Worm (Caenorhabditis elegans) whole organism, L2 larva: ENCODE data around the gene ctsa-3.2.
A peak's percentile ranks its signal among the peaks of the same experiment; 100 is the strongest.

ENCODE experiments used
- C34F6.9 ChIP-seq: fragments of 150-350 bp; optimal IDR thresholded peaks from 2 replicates; lab custom pipeline; 2014; ENCODE audit warnings: missing biosample characterization, missing genetic modification characterization
- alr-1 ChIP-seq: fragments of 150-350 bp; optimal IDR thresholded peaks from 2 replicates; lab custom pipeline; 2014; ENCODE audit warnings: missing biosample characterization, missing genetic modification characterization
- crh-2 ChIP-seq: sonication (generic microtip); optimal IDR thresholded peaks from 2 replicates; lab custom pipeline; 2017; ENCODE audit warnings: missing biosample characterization, missing genetic modification characterization
- elt-3 ChIP-seq: sonication (generic microtip); optimal IDR thresholded peaks from 2 replicates; lab custom pipeline; 2017; ENCODE audit warnings: missing biosample characterization, missing genetic modification characterization
- lin-13 ChIP-seq: fragments of 150-350 bp; optimal IDR thresholded peaks from 2 replicates; lab custom pipeline; 2014; ENCODE audit warnings: missing biosample characterization, missing genetic modification reagents, missing genetic modification characterization
- lin-39 ChIP-seq: fragments of 150-350 bp; optimal IDR thresholded peaks from 2 replicates; lab custom pipeline; 2014; ENCODE audit warnings: missing biosample characterization, missing genetic modification reagents, missing genetic modification characterization
- lsy-2 ChIP-seq, 2 experiments: fragments of 150-350 bp in 1 of 2; sonication (generic microtip) in 1 of 2; optimal IDR thresholded peaks; 2 replicates each; lab custom pipeline; 2014 to 2017; ENCODE audit warnings: missing biosample characterization in 2 of 2, missing genetic modification characterization in 2 of 2
- mab-5 ChIP-seq: fragments of 150-350 bp; optimal IDR thresholded peaks from 2 replicates; lab custom pipeline; 2014; ENCODE audit warnings: missing biosample characterization, missing genetic modification characterization
- mdl-1 ChIP-seq, 2 experiments: fragments of 150-350 bp in 1 of 2; sonication (generic microtip) in 1 of 2; optimal IDR thresholded peaks; 2 replicates each; lab custom pipeline; 2017; ENCODE audit warnings: missing biosample characterization in 2 of 2, missing genetic modification characterization in 2 of 2
- nhr-11 ChIP-seq: fragments of 150-350 bp; optimal IDR thresholded peaks from 2 replicates; lab custom pipeline; 2014; ENCODE audit warnings: missing biosample characterization, missing genetic modification characterization
- nhr-129 ChIP-seq: fragments of 150-350 bp; optimal IDR thresholded peaks from 2 replicates; lab custom pipeline; 2014; ENCODE audit warnings: missing biosample characterization, missing genetic modification characterization
- nhr-21 ChIP-seq: fragments of 150-350 bp; optimal IDR thresholded peaks from 2 replicates; lab custom pipeline; 2014; ENCODE audit warnings: missing biosample characterization, missing genetic modification characterization
- nhr-6 ChIP-seq: fragments of 150-350 bp; optimal IDR thresholded peaks from 2 replicates; lab custom pipeline; 2014; ENCODE audit warnings: missing biosample characterization, missing genetic modification characterization
- peb-1 ChIP-seq: fragments of 150-350 bp; optimal IDR thresholded peaks from 2 replicates; lab custom pipeline; 2014; ENCODE audit warnings: missing biosample characterization, missing genetic modification characterization
- unc-39 ChIP-seq: fragments of 150-350 bp; optimal IDR thresholded peaks from 2 replicates; lab custom pipeline; 2014; ENCODE audit warnings: missing biosample characterization, missing genetic modification characterization
- unc-62 ChIP-seq: fragments of 150-350 bp; optimal IDR thresholded peaks from 2 replicates; lab custom pipeline; 2014; ENCODE audit warnings: missing biosample characterization, missing genetic modification reagents, missing genetic modification characterization
- ztf-11 ChIP-seq: sonication (generic microtip); optimal IDR thresholded peaks from 2 replicates; lab custom pipeline; 2017; ENCODE audit warnings: missing biosample characterization, missing genetic modification characterization

Gene ctsa-3.2

DNA sequence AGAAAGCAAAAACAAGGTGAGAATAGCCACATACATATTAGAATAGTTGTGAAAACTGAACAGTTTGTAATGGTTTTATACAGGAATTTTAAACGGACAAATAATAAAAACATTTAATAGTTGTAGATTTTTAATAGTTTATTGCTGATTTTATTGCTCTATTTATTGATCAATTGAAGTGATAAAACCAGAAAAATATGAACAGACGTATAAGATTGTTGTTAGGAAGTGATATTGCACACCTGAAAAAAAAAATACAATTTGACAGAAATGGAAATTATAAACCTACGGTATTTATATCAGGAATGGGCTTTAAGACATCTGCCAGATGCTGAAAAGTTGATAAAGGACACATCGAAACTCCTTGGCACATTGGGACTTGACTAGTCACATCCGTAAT, 42.9 kb downstream of the ctsa-3.2 start, which contains the start of gene C05C10.8:
Gene C05C10.8 (minus strand): TSS at position 101 of the 400 bp plus-strand sequence.
- TF ChIP-seq unc-62 (GFP tag; lab: Kevin White, UChicago) (no peak), lin-39 (tag; lab: Kevin White, UChicago) (no peak), unc-39 (tag; lab: Kevin White, UChicago) (no peak), lsy-2 (tag; optimal IDR thresholded peaks at IDR 0.05; lab: Kevin White, UChicago) (no peak), nhr-6 (tag; lab: Kevin White, UChicago) (no peak), mdl-1 (tag; optimal IDR thresholded peaks at IDR 0.05; lab: Kevin White, UChicago) (no peak), elt-3 (tag; lab: Kevin White, UChicago) (no peak), peb-1 (tag; lab: Kevin White, UChicago) (no peak), mab-5 (tag; lab: Kevin White, UChicago) (no peak), alr-1 (no peak), crh-2 (tag; lab: Kevin White, UChicago) (no peak)

DNA sequence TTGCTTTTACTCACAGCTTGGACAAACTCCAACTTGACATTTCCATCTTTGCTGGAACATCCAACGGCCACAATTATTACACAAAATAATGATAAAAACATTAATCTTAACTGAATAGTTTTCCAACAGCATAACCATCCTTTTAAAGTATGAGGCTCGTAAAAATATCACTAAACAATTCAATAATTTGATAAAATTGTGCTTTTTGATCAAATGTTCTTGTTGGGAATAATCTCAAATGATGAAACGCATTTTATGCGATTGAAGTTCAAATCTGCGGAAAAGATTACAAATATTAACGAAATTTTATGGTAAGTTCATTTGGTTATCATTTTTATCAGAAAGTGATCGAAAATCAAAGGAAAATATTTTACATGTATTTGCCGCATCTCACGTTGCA, 45.5 kb downstream of the ctsa-3.2 start, which contains the start of gene pho-10:
Gene pho-10 (minus strand): TSS at position 101 of the 400 bp plus-strand sequence.
- TF ChIP-seq mab-5 (tag; lab: Kevin White, UChicago) (no peak), nhr-21 (tag; lab: Kevin White, UChicago) (no peak), lin-13 (GFP tag; lab: Kevin White, UChicago) (no peak), elt-3 (tag; lab: Kevin White, UChicago) (no peak), nhr-11 (tag; lab: Kevin White, UChicago) (no peak), ztf-11 (tag; lab: Kevin White, UChicago) (no peak)

DNA sequence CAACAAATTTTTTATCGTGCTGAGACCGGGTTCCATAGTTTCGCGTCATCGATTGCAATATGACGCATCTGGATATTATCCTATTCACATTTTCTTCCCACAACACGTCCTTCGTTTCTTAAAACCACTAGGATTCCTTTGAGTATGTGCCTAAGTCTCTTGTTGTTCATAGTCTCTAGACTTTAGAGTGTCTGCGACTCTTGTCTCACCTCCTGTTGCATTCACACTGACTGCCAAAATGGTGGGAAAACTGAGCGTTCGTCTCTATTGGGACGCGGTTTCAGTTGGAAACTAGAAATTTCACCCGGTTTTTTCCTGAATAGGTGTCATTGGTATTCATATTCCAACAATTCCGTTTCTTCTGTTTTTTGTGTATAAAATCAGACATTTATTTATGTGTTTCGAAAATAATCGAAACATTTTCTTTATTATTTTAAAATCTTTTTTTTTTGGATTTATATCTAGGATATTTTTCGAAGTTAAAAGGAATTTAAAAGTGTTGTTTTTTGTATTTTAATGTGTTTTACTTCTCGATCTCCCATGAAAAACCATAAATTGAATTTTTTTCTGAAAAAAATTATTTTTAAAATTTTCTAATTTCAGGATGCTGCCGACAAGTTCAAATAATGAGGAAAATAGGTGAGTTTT, 46.8 kb downstream of the ctsa-3.2 start, which contains the start of gene C05C10.2:
Gene C05C10.2 (plus strand): TSS at position 598 of the 648 bp plus-strand sequence.
- TF ChIP-seq C34F6.9: peak; percentile 46
- TF ChIP-seq nhr-129 (tag; lab: Kevin White, UChicago): peak; percentile 4
- TF ChIP-seq nhr-6 (tag; lab: Kevin White, UChicago): no peak
